Worm (Caenorhabditis elegans) whole organism, early embryonic: ENCODE data around the gene daf-38.

ENCODE experiments used
- ama-1 ChIP-seq: fragments of 150-350 bp; optimal IDR thresholded peaks from 2 replicates; lab custom pipeline; 2014
- flt-1 ChIP-seq: fragments of 200-800 bp; sonication (Bioruptor generic); IDR thresholded peaks from 2 replicates; pipeline ENCODE4 v1.3.6; 2022; ENCODE audit warnings: missing genetic modification characterization, missing compliant biosample characterization
- scrt-1 ChIP-seq: fragments of 200-800 bp; sonication (Bioruptor generic); IDR thresholded peaks from 2 replicates; pipeline ENCODE4 v1.3.6; 2022; ENCODE audit warnings: missing genetic modification characterization, missing compliant biosample characterization
- sea-1 ChIP-seq: fragments of 200-800 bp; sonication (Bioruptor generic); conservative IDR thresholded peaks from 2 replicates; pipeline ENCODE4 v1.3.6; 2022; ENCODE audit warnings: missing genetic modification characterization, missing compliant biosample characterization

DNA sequence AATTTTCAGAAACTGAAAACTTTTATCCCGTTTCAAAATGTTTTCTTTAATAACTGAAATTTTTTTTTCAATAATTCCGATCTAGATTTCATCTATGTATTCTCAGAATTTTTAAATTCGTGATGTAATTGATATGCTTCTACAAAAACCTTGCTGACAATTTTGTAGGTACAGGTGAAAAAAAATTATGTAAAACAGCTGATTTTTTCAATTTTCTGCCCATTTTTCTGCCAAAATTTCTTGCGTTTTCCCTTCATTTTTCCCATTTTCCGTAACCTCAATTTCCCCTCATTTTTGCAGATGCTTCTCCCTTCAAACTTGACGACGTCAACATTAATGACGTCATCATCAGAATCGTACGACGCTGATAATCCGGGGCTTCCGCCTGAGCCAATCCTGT lies at the start of gene daf-38:
- TF ChIP-seq flt-1 (GFP tag; lab: Robert Waterston, UW) (no peak), ama-1 (no peak), sea-1 (GFP tag; lab: Robert Waterston, UW) (no peak), scrt-1 (GFP tag; lab: Robert Waterston, UW) (no peak)
